Worm (Caenorhabditis elegans) whole organism, midembryonic: ENCODE results near the gene srh-25.

Experiments
- T22C8.4 ChIP-seq: fragments of 200-800 bp; sonication (Bioruptor generic); IDR thresholded peaks from 2 replicates; pipeline ENCODE4 v1.3.6; 2022; ENCODE audit warnings: missing genetic modification characterization, missing compliant biosample characterization
- klf-2 ChIP-seq: fragments of 200-800 bp; sonication (Bioruptor generic); conservative IDR thresholded peaks from 2 replicates; pipeline ENCODE4 v1.3.6; 2022; ENCODE audit warnings: missing genetic modification reagents, missing genetic modification characterization, missing compliant biosample characterization
- med-1 ChIP-seq: sonication (generic microtip); optimal IDR thresholded peaks from 2 replicates; lab custom pipeline; 2017; ENCODE audit warnings: missing genetic modification characterization, mild to moderate bottlenecking, missing compliant biosample characterization, antibody characterized with exemption, missing genetic modification reagents; ENCODE audit not compliant: insufficient read depth
- tab-1 ChIP-seq: fragments of 200-800 bp; sonication (Bioruptor generic); IDR thresholded peaks from 2 replicates; pipeline ENCODE4 v1.3.6; 2022; ENCODE audit warnings: missing genetic modification characterization, missing compliant biosample characterization
- ztf-23 ChIP-seq: fragments of 200-800 bp; sonication (Bioruptor generic); IDR thresholded peaks from 2 replicates; pipeline ENCODE4 v1.3.6; 2022; ENCODE audit warnings: missing genetic modification reagents, missing genetic modification characterization, missing compliant biosample characterization
- ztf-29 ChIP-seq: fragments of 200-800 bp; sonication (Bioruptor generic); IDR thresholded peaks from 2 replicates; pipeline ENCODE4 v1.3.6; 2022; ENCODE audit warnings: missing genetic modification reagents, missing genetic modification characterization, missing compliant biosample characterization

DNA sequence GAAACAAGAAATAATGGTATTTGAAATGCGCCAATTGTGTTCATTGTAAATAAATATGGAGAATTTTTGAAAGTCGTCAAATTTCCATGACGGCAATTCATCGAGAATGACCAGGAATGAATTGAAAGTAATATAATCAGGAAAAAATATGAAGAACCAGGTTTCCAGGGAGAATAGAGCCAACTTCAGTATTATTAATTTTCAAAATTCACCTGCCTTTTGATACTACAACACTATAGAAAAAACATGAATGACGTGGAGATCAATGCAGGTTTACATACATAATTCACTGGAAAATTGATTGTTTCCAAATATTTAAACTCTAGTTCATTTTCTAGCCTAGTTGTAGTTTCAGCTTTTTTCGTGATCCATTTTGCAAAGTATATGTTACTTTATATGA, at the start of gene srh-25:
- TF ChIP-seq ztf-29 (GFP tag; lab: Robert Waterston, UW) (no peak), tab-1 (GFP tag; lab: Robert Waterston, UW) (no peak), T22C8.4 (GFP tag; lab: Robert Waterston, UW) (no peak), ztf-23 (GFP tag; lab: Robert Waterston, UW) (no peak), klf-2 (GFP tag; lab: Robert Waterston, UW) (no peak), med-1 (GFP tag; lab: Kevin White, UChicago) (no peak)
